Worm (Caenorhabditis elegans): Measurements from ENCODE around the gene bath-47.

Gene bath-47

DNA sequence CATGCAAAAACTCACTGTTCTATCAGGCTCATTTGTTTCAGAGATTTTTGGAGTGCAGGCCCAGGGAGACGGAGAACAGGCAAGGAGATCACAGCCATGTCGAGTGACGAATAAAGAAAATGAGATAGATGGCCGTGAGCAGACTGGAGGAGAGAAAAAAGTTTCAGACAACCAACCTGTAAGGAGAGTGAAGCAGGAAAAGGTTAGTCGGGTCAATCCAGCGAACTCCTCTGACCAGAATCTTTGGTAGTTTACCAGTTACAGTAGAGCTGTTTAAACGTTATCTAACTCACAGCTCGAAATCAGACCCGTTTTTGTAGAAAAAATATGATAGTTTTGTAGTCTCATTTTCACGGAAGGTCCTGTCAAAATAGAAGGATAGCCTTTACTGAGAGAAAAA lies 47.2 kb downstream of the bath-47 start, which contains the start of gene fbxb-21:
Gene fbxb-21, minus strand, starts transcription at position 101 of the 400 bp plus-strand sequence.
- TF ChIP-seq nhr-41 (GFP tag; IDR thresholded peaks at IDR 0.05) (no peak), daf-12 (tag; optimal IDR thresholded peaks at IDR 0.05) (no peak), nhr-237 (tag; optimal IDR thresholded peaks at IDR 0.05) (no peak), lin-13 (GFP tag; optimal IDR thresholded peaks at IDR 0.05) (no peak), saeg-2 (GFP tag; IDR thresholded peaks at IDR 0.05) (no peak)

DNA sequence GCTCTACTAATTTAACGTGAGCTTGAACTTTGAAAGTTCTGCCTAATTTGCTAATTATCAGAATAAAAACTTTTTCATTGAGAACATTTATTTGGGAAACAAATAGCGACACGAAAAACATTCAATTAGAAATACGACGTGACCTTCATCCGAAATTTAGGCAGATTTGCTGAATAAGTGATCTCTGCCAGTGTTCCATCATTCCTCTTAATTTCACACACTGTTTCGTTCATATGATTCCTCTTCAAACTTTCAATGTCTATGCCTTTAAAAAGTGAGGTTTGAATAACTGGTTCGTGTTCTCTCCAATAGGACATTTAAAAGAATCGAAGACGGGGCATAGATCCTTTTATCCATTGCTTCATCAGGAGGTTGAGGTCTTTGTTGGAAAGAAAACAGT lies 48.9 kb downstream of the bath-47 start, which contains the start of gene fbxb-20:
Gene fbxb-20, minus strand, starts transcription at position 101 of the 400 bp plus-strand sequence.
- no peak for TF ChIP-seq hif-1 (tag; optimal IDR thresholded peaks at IDR 0.05)
- TF ChIP-seq T26A8.4 (GFP tag; IDR thresholded peaks at IDR 0.05), result no peak
- TF ChIP-seq tra-1 (GFP tag; IDR thresholded peaks at IDR 0.05), result no peak
- TF ChIP-seq nhr-102 (tag; optimal IDR thresholded peaks at IDR 0.05), result no peak
- TF ChIP-seq daf-19 (GFP tag; conservative IDR thresholded peaks at IDR 0.05), result no peak
- no peak for TF ChIP-seq ceh-82 (tag; optimal IDR thresholded peaks at IDR 0.05)
- TF ChIP-seq R02D3.7 (tag; optimal IDR thresholded peaks at IDR 0.05), result no peak
- TF ChIP-seq arid-1 (GFP tag; conservative IDR thresholded peaks at IDR 0.05), result no peak
- TF ChIP-seq ztf-11 (tag; optimal IDR thresholded peaks at IDR 0.05), result no peak
- no peak for TF ChIP-seq unc-130 (GFP tag; optimal IDR thresholded peaks at IDR 0.05)
- TF ChIP-seq ZK337.2 (GFP tag; IDR thresholded peaks at IDR 0.05), result no peak
- TF ChIP-seq nhr-28 (tag; optimal IDR thresholded peaks at IDR 0.05), result no peak
- TF ChIP-seq dpl-1 (GFP tag; optimal IDR thresholded peaks at IDR 0.05), result no peak
- TF ChIP-seq lim-7 (GFP tag; IDR thresholded peaks at IDR 0.05), result no peak
- TF ChIP-seq ceh-20 (GFP tag; IDR thresholded peaks at IDR 0.05), result no peak
- TF ChIP-seq dmd-6 (GFP tag; IDR thresholded peaks at IDR 0.05), result no peak
- TF ChIP-seq set-16 (GFP tag; IDR thresholded peaks at IDR 0.05), result no peak
- no peak for TF ChIP-seq zag-1 (tag; optimal IDR thresholded peaks at IDR 0.05)
- no peak for TF ChIP-seq snpc-4 (tag; optimal IDR thresholded peaks at IDR 0.05)
- no peak for TF ChIP-seq mxl-2 (GFP tag; conservative IDR thresholded peaks at IDR 0.05)

DNA sequence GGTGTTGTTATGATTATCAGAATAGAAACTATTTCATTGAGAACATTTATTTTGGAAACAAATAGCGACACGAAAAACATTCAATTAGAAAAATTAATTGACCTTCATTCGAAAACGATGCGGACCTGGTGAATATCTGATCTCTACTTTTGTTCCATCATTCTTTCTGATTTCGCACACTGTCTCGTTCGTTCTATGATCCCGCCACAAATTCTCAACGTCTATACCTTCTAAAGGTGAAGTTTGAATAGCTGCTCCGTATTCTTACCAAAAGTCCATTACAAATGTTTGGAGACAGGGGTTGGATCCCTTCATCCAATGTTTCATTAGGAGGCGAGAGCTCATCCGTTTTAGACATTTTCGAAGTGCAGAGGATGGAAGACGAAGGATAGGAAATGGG lies 50.2 kb downstream of the bath-47 start, which contains the start of gene fbxb-16:
Gene fbxb-16, minus strand, starts transcription at position 101 of the 400 bp plus-strand sequence.
- TF ChIP-seq dpl-1 (GFP tag; optimal IDR thresholded peaks at IDR 0.05), result no peak
- TF ChIP-seq unc-39 (tag; optimal IDR thresholded peaks at IDR 0.05), result no peak
- TF ChIP-seq ctbp-1 (GFP tag; IDR thresholded peaks at IDR 0.05), result no peak

- TF ChIP-seq zip-2 (tag; optimal IDR thresholded peaks at IDR 0.05) (no peak), dmd-6 (GFP tag; IDR thresholded peaks at IDR 0.05) (no peak), attf-4 (tag; optimal IDR thresholded peaks at IDR 0.05) (no peak), D1046.2 (GFP tag; IDR thresholded peaks at IDR 0.05) (no peak), lin-38 (GFP tag; IDR thresholded peaks at IDR 0.05) (no peak), mdl-1 (tag; optimal IDR thresholded peaks at IDR 0.05) (no peak), ZK546.5 (tag; optimal IDR thresholded peaks at IDR 0.05) (no peak), Y105C5A.15 (GFP tag; IDR thresholded peaks at IDR 0.05) (no peak), aly-2 (tag; optimal IDR thresholded peaks at IDR 0.05) (no peak), ces-1 (GFP tag; optimal IDR thresholded peaks at IDR 0.05) (no peak), hmg-1.1 (GFP tag; IDR thresholded peaks at IDR 0.05) (no peak), nhr-237 (tag; optimal IDR thresholded peaks at IDR 0.05) (no peak), nhr-6 (tag; optimal IDR thresholded peaks at IDR 0.05) (no peak)
These were observed 51.8 kb downstream of the bath-47 start, which contains the start of gene fbxb-15 for ce11 chrII:1653397-1653796. Gene fbxb-15, minus strand, starts transcription at chrII:1653497.

Measured in whole organism, L4 larva.